Worm (Caenorhabditis elegans): ENCODE measurements around the gene del-5.

del-5 gene

ce11 chrX:11032412-11032811, 24.4 kb upstream of the del-5 start:
- no peak for TF ChIP-seq lsy-12 (tag; optimal IDR thresholded peaks at IDR 0.05)
- peak; percentile 96 for TF ChIP-seq egl-5 (tag; optimal IDR thresholded peaks at IDR 0.05)

- no peak for TF ChIP-seq eor-1 (tag; optimal IDR thresholded peaks at IDR 0.05)
Observed at ce11 chrX:11031869-11032268, 23.9 kb upstream of the del-5 start.

ce11 chrX:11031047-11031695, 23.2 kb upstream of the del-5 start:
- TF ChIP-seq egl-27 (tag; optimal IDR thresholded peaks at IDR 0.05) (peak; percentile 76), elt-2 (tag; optimal IDR thresholded peaks at IDR 0.05) (peak; percentile 74), daf-12 (tag; optimal IDR thresholded peaks at IDR 0.05) (no peak), nfya-1 (tag; optimal IDR thresholded peaks at IDR 0.05; ENCODE audit: insufficient read depth) (peak; percentile 87), nhr-77 (tag; optimal IDR thresholded peaks at IDR 0.05) (no peak), eor-1 (tag; optimal IDR thresholded peaks at IDR 0.05) (no peak), nhr-28 (tag; optimal IDR thresholded peaks at IDR 0.05) (no peak), fos-1 (tag; optimal IDR thresholded peaks at IDR 0.05) (no peak), lin-15B (tag; optimal IDR thresholded peaks at IDR 0.05) (peak; percentile 50), elt-1 (tag; optimal IDR thresholded peaks at IDR 0.05) (peak; percentile 47), tbx-2 (tag; optimal IDR thresholded peaks at IDR 0.05) (peak; percentile 90), jun-1 (tag; optimal IDR thresholded peaks at IDR 0.05) (peak; percentile 89), ztf-4 (tag; optimal IDR thresholded peaks at IDR 0.05) (peak; percentile 44), nhr-67 (tag; optimal IDR thresholded peaks at IDR 0.05) (peak; percentile 49), sea-2 (GFP tag; optimal IDR thresholded peaks at IDR 0.05) (no peak), pha-4 (tag; optimal IDR thresholded peaks at IDR 0.05) (peak; percentile 77), nhr-23 (tag; optimal IDR thresholded peaks at IDR 0.05) (peak; percentile 85), fkh-2 (tag; optimal IDR thresholded peaks at IDR 0.05) (no peak), lin-39 (tag; optimal IDR thresholded peaks at IDR 0.05) (peak; percentile 47), nhr-11 (tag; optimal IDR thresholded peaks at IDR 0.05) (peak; percentile 67), ceh-82 (tag; optimal IDR thresholded peaks at IDR 0.05) (peak; percentile 51), unc-62 (GFP tag; optimal IDR thresholded peaks at IDR 0.05) (peak; percentile 73), ceh-28 (tag; optimal IDR thresholded peaks at IDR 0.05) (peak; percentile 82), nhr-25 (tag; optimal IDR thresholded peaks at IDR 0.05) (peak; percentile 94), ceh-16 (tag; optimal IDR thresholded peaks at IDR 0.05) (no peak), elt-3 (tag; optimal IDR thresholded peaks at IDR 0.05) (peak in 2 of 3 experiments; percentile 2 to 3), aly-2 (tag; optimal IDR thresholded peaks at IDR 0.05) (no peak), zag-1 (tag; optimal IDR thresholded peaks at IDR 0.05) (peak; percentile 73), ceh-9 (tag; optimal IDR thresholded peaks at IDR 0.05) (no peak), pqm-1 (tag; optimal IDR thresholded peaks at IDR 0.05) (no peak), ZK546.5 (tag; optimal IDR thresholded peaks at IDR 0.05) (no peak), mml-1 (tag; optimal IDR thresholded peaks at IDR 0.05) (no peak), lsy-12 (tag; optimal IDR thresholded peaks at IDR 0.05) (peak; percentile 79), ama-1 (optimal IDR thresholded peaks at IDR 0.05) (peak; percentile 76), ztf-11 (tag; optimal IDR thresholded peaks at IDR 0.05) (no peak), mdl-1 (tag; optimal IDR thresholded peaks at IDR 0.05) (peak; percentile 56), nhr-12 (tag; optimal IDR thresholded peaks at IDR 0.05) (no peak), hmg-11 (tag; optimal IDR thresholded peaks at IDR 0.05) (peak; percentile 99), R02D3.7 (tag; optimal IDR thresholded peaks at IDR 0.05) (peak; percentile 50), fkh-10 (GFP tag; optimal IDR thresholded peaks at IDR 0.05) (peak; percentile 0), egl-5 (tag; optimal IDR thresholded peaks at IDR 0.05) (peak; percentile 95), unc-39 (tag; optimal IDR thresholded peaks at IDR 0.05) (no peak), snpc-4 (tag; optimal IDR thresholded peaks at IDR 0.05) (peak; percentile 5), nhr-237 (tag; optimal IDR thresholded peaks at IDR 0.05) (peak; percentile 15), nhr-76 (tag; optimal IDR thresholded peaks at IDR 0.05) (peak; percentile 19), skn-1 (tag; optimal IDR thresholded peaks at IDR 0.05) (peak; percentile 51), nhr-43 (tag; optimal IDR thresholded peaks at IDR 0.05; ENCODE audit: poor library complexity, severe bottlenecking) (peak; percentile 88)
